Worm (Caenorhabditis elegans) whole organism, late embryonic: ENCODE results near the gene moa-1.

Experiments used
- ama-1 ChIP-seq: fragments of 150-350 bp; optimal IDR thresholded peaks from 2 replicates; lab custom pipeline; 2014
- ceh-9 ChIP-seq: sonication (generic microtip); optimal IDR thresholded peaks from 2 replicates; lab custom pipeline; 2016; ENCODE audit warnings: mild to moderate bottlenecking, missing genetic modification characterization, inconsistent platforms, missing compliant biosample characterization
- che-1 ChIP-seq: sonication (generic microtip); optimal IDR thresholded peaks from 2 replicates; lab custom pipeline; 2016; ENCODE audit warnings: mild to moderate bottlenecking, missing genetic modification characterization, missing compliant biosample characterization
- elt-2 ChIP-seq: sonication (generic microtip); optimal IDR thresholded peaks from 2 replicates; lab custom pipeline; 2016; ENCODE audit warnings: missing genetic modification reagents, missing genetic modification characterization, missing compliant biosample characterization
- madf-2 ChIP-seq: sonication (generic microtip); optimal IDR thresholded peaks from 2 replicates; lab custom pipeline; 2017; ENCODE audit warnings: missing genetic modification characterization, missing compliant biosample characterization
- nhr-11 ChIP-seq: fragments of 150-350 bp; optimal IDR thresholded peaks from 2 replicates; lab custom pipeline; 2014; ENCODE audit warnings: missing biosample characterization, missing genetic modification characterization
- pha-4 ChIP-seq: fragments of 150-350 bp; optimal IDR thresholded peaks from 2 replicates; lab custom pipeline; 2018; ENCODE audit warnings: missing biosample characterization, missing genetic modification reagents, missing genetic modification characterization
- unc-42 ChIP-seq: sonication (generic microtip); optimal IDR thresholded peaks from 2 replicates; lab custom pipeline; 2016; ENCODE audit warnings: missing genotype, missing genetic modification characterization, missing compliant biosample characterization
- unc-55 ChIP-seq: sonication (generic microtip); optimal IDR thresholded peaks from 2 replicates; lab custom pipeline; 2017; ENCODE audit warnings: missing biosample characterization, missing genetic modification reagents, missing genetic modification characterization

DNA sequence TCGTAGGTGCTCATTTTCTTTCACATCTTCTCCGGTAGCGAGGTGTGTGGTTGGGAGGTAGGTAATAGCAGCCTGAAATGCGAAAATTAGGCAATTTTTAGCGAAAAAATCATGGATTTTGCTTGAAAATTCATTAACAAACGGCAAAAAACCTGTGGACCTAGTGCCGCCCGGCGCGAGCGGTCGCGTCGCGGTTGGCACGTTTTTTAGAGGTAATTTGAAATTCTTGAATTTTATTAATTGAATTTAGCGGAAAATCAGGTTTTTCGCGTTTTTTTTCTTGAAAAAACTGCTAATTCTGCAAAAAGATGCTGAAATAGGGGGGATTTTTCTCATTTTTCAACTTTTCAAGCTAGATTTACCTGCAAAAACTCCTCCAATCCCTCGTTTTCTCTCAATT is 20.3 kb downstream of the moa-1 start:
- TF ChIP-seq unc-55 (GFP tag; lab: Kevin White, UChicago) (no peak), ama-1 (lab: Kevin White, UChicago) (no peak), madf-2 (tag; lab: Kevin White, UChicago) (no peak), che-1 (tag; lab: Kevin White, UChicago) (no peak), unc-42 (tag; lab: Kevin White, UChicago) (no peak), pha-4 (no peak), ceh-9 (no peak), elt-2 (tag; lab: Kevin White, UChicago) (no peak), nhr-11 (tag; lab: Kevin White, UChicago) (no peak)
